Fruit fly (Drosophila melanogaster) whole organism, prepupa: ENCODE measurements around the gene Polr1H.

Source experiments
- Blimp-1 ChIP-seq: fragments of 200-800 bp; sonication (Bioruptor generic); optimal IDR thresholded peaks from 3 replicates; lab custom pipeline; 2017; ENCODE audit warnings: missing biosample characterization, missing genetic modification characterization, mild to moderate bottlenecking, moderate library complexity, missing genetic modification reagents
- CG11294 ChIP-seq: fragments of 200-800 bp; sonication (Bioruptor generic); IDR thresholded peaks from 2 replicates; pipeline ENCODE4 v1.3.6; 2022; ENCODE audit warnings: missing biosample characterization, missing genetic modification characterization
- CG31627 ChIP-seq: fragments of 200-800 bp; sonication (Bioruptor generic); optimal IDR thresholded peaks from 3 replicates; lab custom pipeline; 2016; ENCODE audit warnings: missing biosample characterization, missing genetic modification characterization
- CG32006 ChIP-seq: fragments of 200-800 bp; sonication (Bioruptor generic); optimal IDR thresholded peaks from 3 replicates; lab custom pipeline; 2017; ENCODE audit warnings: missing biosample characterization, mild to moderate bottlenecking, missing genetic modification characterization
- CG6163 ChIP-seq: fragments of 200-800 bp; sonication (Bioruptor generic); IDR thresholded peaks from 3 replicates; pipeline ENCODE4 v1.3.6; 2022; ENCODE audit warnings: missing biosample characterization, missing genetic modification characterization
- acj6 ChIP-seq: fragments of 200-800 bp; sonication (Bioruptor generic); optimal IDR thresholded peaks from 3 replicates; lab custom pipeline; 2016; ENCODE audit warnings: missing biosample characterization, missing genetic modification characterization

- TF ChIP-seq CG31627 (GFP tag; lab: Kevin White, UChicago) (no peak), CG6163 (GFP tag; lab: Robert Waterston, UW) (no peak), Blimp-1 (no peak), CG11294 (GFP tag; lab: Robert Waterston, UW) (no peak), acj6 (GFP tag; lab: Kevin White, UChicago) (no peak), CG32006 (GFP tag; lab: Kevin White, UChicago) (no peak)
These were observed 44.3 kb upstream of the Polr1H start for dm6 chr3R:21821684-21822561.
